Worm (Caenorhabditis elegans) whole organism, young adult: ENCODE results near the gene R53.8.

ENCODE experiments used
- F52B5.7 ChIP-seq: sonication (generic microtip); optimal IDR thresholded peaks from 2 replicates; lab custom pipeline; 2016; ENCODE audit warnings: mild to moderate bottlenecking, missing genetic modification characterization, missing compliant biosample characterization
- Y79H2A.3 ChIP-seq: fragments of 200-800 bp; sonication (Bioruptor generic); conservative IDR thresholded peaks from 2 replicates; pipeline ENCODE4 v1.3.6; 2022; ENCODE audit warnings: missing genetic modification reagents, missing genetic modification characterization, missing compliant biosample characterization
- ceh-27 ChIP-seq: fragments of 200-800 bp; sonication (Bioruptor generic); optimal IDR thresholded peaks from 2 replicates; lab custom pipeline; 2018; ENCODE audit warnings: mild to moderate bottlenecking, missing genetic modification characterization, moderate library complexity, missing compliant biosample characterization
- him-1 ChIP-seq: sonication (generic microtip); optimal IDR thresholded peaks from 2 replicates; lab custom pipeline; 2016; ENCODE audit warnings: missing genotype, missing genetic modification reagents, missing genetic modification characterization, missing compliant biosample characterization
- let-607 ChIP-seq, 2 experiments: fragments of 200-800 bp in 1 of 2; sonication (Bioruptor generic) in 1 of 2; sonication (generic microtip) in 1 of 2; optimal IDR thresholded peaks; 2 replicates each; lab custom pipeline; 2016 to 2018; ENCODE audit warnings: mild to moderate bottlenecking in 2 of 2, missing compliant biosample characterization in 2 of 2, missing genetic modification characterization in 2 of 2, moderate library complexity in 2 of 2, missing genotype in 1 of 2
- pha-4 ChIP-seq: fragments of 150-350 bp; sonication (generic microtip); optimal IDR thresholded peaks from 2 replicates; lab custom pipeline; 2014; ENCODE audit warnings: missing biosample characterization, missing genetic modification reagents, missing genetic modification characterization
- somi-1 ChIP-seq: fragments of 200-800 bp; sonication (Bioruptor generic); optimal IDR thresholded peaks from 2 replicates; lab custom pipeline; 2018; ENCODE audit warnings: mild to moderate bottlenecking, missing genetic modification characterization, missing compliant biosample characterization
- unc-130 ChIP-seq: sonication (generic microtip); optimal IDR thresholded peaks from 2 replicates; lab custom pipeline; 2016; ENCODE audit warnings: missing genetic modification reagents, missing genetic modification characterization, missing compliant biosample characterization

DNA sequence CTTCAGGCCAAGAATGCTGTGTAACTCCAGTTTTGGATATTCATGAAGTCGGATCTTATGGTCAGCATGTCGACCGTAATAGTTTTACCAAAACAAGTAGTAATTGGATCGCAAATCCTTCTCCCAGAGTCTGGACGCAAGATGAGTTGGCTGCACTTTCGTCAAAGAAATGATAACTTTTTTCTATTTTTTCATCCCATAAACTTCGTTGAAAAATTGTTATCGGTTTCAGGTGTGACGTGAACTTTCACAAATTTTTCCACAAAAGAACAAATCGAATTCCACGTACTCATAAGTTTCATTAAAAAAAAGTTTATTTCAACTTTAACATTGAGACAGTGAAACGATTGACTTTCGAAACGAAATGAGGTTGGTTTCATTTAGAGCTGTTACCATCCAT is 31.4 kb downstream of the R53.8 start, which contains the start of gene ZK892.5:
- TF ChIP-seq ceh-27 (GFP tag; lab: Kevin White, UChicago): no peak
- TF ChIP-seq unc-130 (GFP tag; lab: Kevin White, UChicago): no peak
- TF ChIP-seq F52B5.7: no peak
- no peak for TF ChIP-seq pha-4 (tag; lab: Kevin White, UChicago)
- TF ChIP-seq somi-1 (GFP tag; lab: Kevin White, UChicago): no peak
- no peak for TF ChIP-seq let-607 (tag; optimal IDR thresholded peaks at IDR 0.05; lab: Kevin White, UChicago)
- no peak for TF ChIP-seq him-1 (tag; lab: Kevin White, UChicago)
- no peak for TF ChIP-seq Y79H2A.3
